Worm (Caenorhabditis elegans) whole organism, late embryonic: ENCODE measurements around the gene F44E2.8.
A peak's percentile ranks its signal among the peaks of the same experiment; 100 is the strongest.

Experiments used
- C08G9.2 ChIP-seq: sonication (generic microtip); optimal IDR thresholded peaks from 2 replicates; lab custom pipeline; 2016; ENCODE audit warnings: mild to moderate bottlenecking, missing genetic modification characterization, moderate library complexity, missing compliant biosample characterization
- K09A11.1 ChIP-seq: sonication (generic microtip); optimal IDR thresholded peaks from 2 replicates; lab custom pipeline; 2017; ENCODE audit warnings: antibody characterized with exemption, mild to moderate bottlenecking, missing genetic modification characterization, missing compliant biosample characterization; ENCODE audit not compliant: insufficient read depth
- T23F11.4 ChIP-seq: fragments of 200-800 bp; sonication (Bioruptor generic); optimal IDR thresholded peaks from 2 replicates; lab custom pipeline; 2018; ENCODE audit warnings: mild to moderate bottlenecking, missing genetic modification characterization, missing compliant biosample characterization
- Y22D7AL.16 ChIP-seq: sonication (generic microtip); optimal IDR thresholded peaks from 2 replicates; lab custom pipeline; 2016; ENCODE audit warnings: missing genetic modification characterization, missing compliant biosample characterization
- ama-1 ChIP-seq: fragments of 150-350 bp; optimal IDR thresholded peaks from 2 replicates; lab custom pipeline; 2014
- ceh-14 ChIP-seq: sonication (generic microtip); optimal IDR thresholded peaks from 2 replicates; lab custom pipeline; 2016; ENCODE audit warnings: missing genotype, missing genetic modification characterization, missing compliant biosample characterization
- ceh-18 ChIP-seq: sonication (generic microtip); optimal IDR thresholded peaks from 2 replicates; lab custom pipeline; 2016; ENCODE audit warnings: missing genetic modification characterization, missing compliant biosample characterization
- ceh-19 ChIP-seq: fragments of 200-800 bp; sonication (Bioruptor generic); optimal IDR thresholded peaks from 2 replicates; lab custom pipeline; 2018; ENCODE audit warnings: mild to moderate bottlenecking, missing genetic modification characterization, missing compliant biosample characterization
- ceh-2 ChIP-seq: sonication (generic microtip); optimal IDR thresholded peaks from 2 replicates; lab custom pipeline; 2016; ENCODE audit warnings: missing genotype, missing genetic modification characterization, missing compliant biosample characterization
- ceh-22 ChIP-seq: sonication (generic microtip); optimal IDR thresholded peaks from 2 replicates; lab custom pipeline; 2017; ENCODE audit warnings: missing biosample characterization, missing genetic modification characterization
- ceh-24 ChIP-seq: sonication (generic microtip); optimal IDR thresholded peaks from 2 replicates; lab custom pipeline; 2016; ENCODE audit warnings: mild to moderate bottlenecking, missing genetic modification characterization, missing compliant biosample characterization
- ceh-31 ChIP-seq: sonication (generic microtip); optimal IDR thresholded peaks from 2 replicates; lab custom pipeline; 2016; ENCODE audit warnings: missing genetic modification characterization, missing compliant biosample characterization
- ceh-48 ChIP-seq: sonication (generic microtip); optimal IDR thresholded peaks from 2 replicates; lab custom pipeline; 2016; ENCODE audit warnings: missing genetic modification characterization, inconsistent platforms, missing compliant biosample characterization
- ceh-6 ChIP-seq: fragments of 200-800 bp; sonication (Bioruptor generic); optimal IDR thresholded peaks from 2 replicates; lab custom pipeline; 2018; ENCODE audit warnings: mild to moderate bottlenecking, missing genetic modification characterization, missing compliant biosample characterization
- ceh-9 ChIP-seq: sonication (generic microtip); optimal IDR thresholded peaks from 2 replicates; lab custom pipeline; 2016; ENCODE audit warnings: mild to moderate bottlenecking, missing genetic modification characterization, inconsistent platforms, missing compliant biosample characterization
- che-1 ChIP-seq: sonication (generic microtip); optimal IDR thresholded peaks from 2 replicates; lab custom pipeline; 2016; ENCODE audit warnings: mild to moderate bottlenecking, missing genetic modification characterization, missing compliant biosample characterization
- dmd-4 ChIP-seq: sonication (generic microtip); optimal IDR thresholded peaks from 2 replicates; lab custom pipeline; 2016; ENCODE audit warnings: borderline replicate concordance, missing genetic modification characterization, missing compliant biosample characterization
- dve-1 ChIP-seq: sonication (generic microtip); optimal IDR thresholded peaks from 2 replicates; lab custom pipeline; 2017; ENCODE audit warnings: antibody characterized with exemption, mild to moderate bottlenecking, missing genetic modification characterization, missing compliant biosample characterization
- elt-2 ChIP-seq: sonication (generic microtip); optimal IDR thresholded peaks from 2 replicates; lab custom pipeline; 2016; ENCODE audit warnings: missing genetic modification reagents, missing genetic modification characterization, missing compliant biosample characterization
- elt-4 ChIP-seq: sonication (generic microtip); optimal IDR thresholded peaks from 2 replicates; lab custom pipeline; 2016; ENCODE audit warnings: missing genetic modification characterization, missing compliant biosample characterization
- eyg-1 ChIP-seq: sonication (generic microtip); optimal IDR thresholded peaks from 2 replicates; lab custom pipeline; 2016; ENCODE audit warnings: missing genotype, missing genetic modification characterization, missing compliant biosample characterization
- fax-1 ChIP-seq: sonication (generic microtip); optimal IDR thresholded peaks from 2 replicates; lab custom pipeline; 2016; ENCODE audit warnings: missing genotype, missing genetic modification characterization, missing compliant biosample characterization
- fkh-10 ChIP-seq: fragments of 150-350 bp; optimal IDR thresholded peaks from 2 replicates; lab custom pipeline; 2014; ENCODE audit warnings: missing biosample characterization, missing genetic modification reagents, missing genetic modification characterization
- fkh-6 ChIP-seq: sonication (generic microtip); optimal IDR thresholded peaks from 2 replicates; lab custom pipeline; 2016; ENCODE audit warnings: missing genetic modification characterization, missing compliant biosample characterization
- gmeb-2 ChIP-seq: sonication (generic microtip); optimal IDR thresholded peaks from 2 replicates; lab custom pipeline; 2016; ENCODE audit warnings: missing genetic modification characterization, inconsistent platforms, missing compliant biosample characterization
- hlh-13 ChIP-seq: fragments of 200-800 bp; sonication (Bioruptor generic); optimal IDR thresholded peaks from 2 replicates; lab custom pipeline; 2018; ENCODE audit warnings: mild to moderate bottlenecking, missing genetic modification characterization, missing compliant biosample characterization
- hlh-6 ChIP-seq: sonication (generic microtip); optimal IDR thresholded peaks from 2 replicates; lab custom pipeline; 2016; ENCODE audit warnings: missing genotype, missing genetic modification characterization, missing compliant biosample characterization
- hlh-8 ChIP-seq: sonication (generic microtip); optimal IDR thresholded peaks from 2 replicates; lab custom pipeline; 2016; ENCODE audit warnings: missing genotype, missing genetic modification characterization, missing compliant biosample characterization
- lin-11 ChIP-seq: fragments of 200-800 bp; sonication (Bioruptor generic); optimal IDR thresholded peaks from 2 replicates; lab custom pipeline; 2018; ENCODE audit warnings: mild to moderate bottlenecking, missing genetic modification characterization, missing compliant biosample characterization
- madf-2 ChIP-seq: sonication (generic microtip); optimal IDR thresholded peaks from 2 replicates; lab custom pipeline; 2017; ENCODE audit warnings: missing genetic modification characterization, missing compliant biosample characterization
- nhr-11 ChIP-seq: fragments of 150-350 bp; optimal IDR thresholded peaks from 2 replicates; lab custom pipeline; 2014; ENCODE audit warnings: missing biosample characterization, missing genetic modification characterization
- nhr-232 ChIP-seq: sonication (generic microtip); optimal IDR thresholded peaks from 2 replicates; lab custom pipeline; 2016; ENCODE audit warnings: missing genetic modification characterization, missing compliant biosample characterization
- npax-4 ChIP-seq: sonication (generic microtip); optimal IDR thresholded peaks from 2 replicates; lab custom pipeline; 2016; ENCODE audit warnings: missing genetic modification characterization, missing compliant biosample characterization
- odd-2 ChIP-seq: sonication (generic microtip); optimal IDR thresholded peaks from 2 replicates; lab custom pipeline; 2017; ENCODE audit warnings: antibody characterized with exemption, mild to moderate bottlenecking, missing genetic modification characterization, missing compliant biosample characterization
- pag-3 ChIP-seq: sonication (generic microtip); optimal IDR thresholded peaks from 2 replicates; lab custom pipeline; 2016; ENCODE audit warnings: missing compliant biosample characterization, missing genetic modification characterization, borderline replicate concordance
- pax-1 ChIP-seq: fragments of 150-350 bp; optimal IDR thresholded peaks from 2 replicates; lab custom pipeline; 2014; ENCODE audit warnings: missing biosample characterization, missing genetic modification characterization
- pha-2 ChIP-seq: sonication (generic microtip); optimal IDR thresholded peaks from 2 replicates; lab custom pipeline; 2017; ENCODE audit warnings: mild to moderate bottlenecking, missing genetic modification characterization, missing compliant biosample characterization
- pha-4 ChIP-seq: fragments of 150-350 bp; optimal IDR thresholded peaks from 2 replicates; lab custom pipeline; 2018; ENCODE audit warnings: missing biosample characterization, missing genetic modification reagents, missing genetic modification characterization
- pros-1 ChIP-seq: fragments of 150-350 bp; optimal IDR thresholded peaks from 2 replicates; lab custom pipeline; 2014; ENCODE audit warnings: missing biosample characterization, missing genetic modification reagents, missing genetic modification characterization
- ref-2 ChIP-seq: sonication (generic microtip); optimal IDR thresholded peaks from 2 replicates; lab custom pipeline; 2016; ENCODE audit warnings: missing genetic modification characterization, missing compliant biosample characterization
- rnt-1 ChIP-seq: sonication (generic microtip); optimal IDR thresholded peaks from 2 replicates; lab custom pipeline; 2016; ENCODE audit warnings: missing genetic modification characterization, missing compliant biosample characterization
- sdc-2 ChIP-seq: sonication (generic microtip); optimal IDR thresholded peaks from 2 replicates; lab custom pipeline; 2016; ENCODE audit warnings: missing genotype, missing genetic modification characterization, missing compliant biosample characterization
- sox-2 ChIP-seq: fragments of 200-800 bp; sonication (Bioruptor generic); IDR thresholded peaks from 2 replicates; pipeline ENCODE4 v1.3.6; 2022; ENCODE audit warnings: missing genetic modification reagents, missing genetic modification characterization, missing compliant biosample characterization
- sox-4 ChIP-seq: sonication (generic microtip); optimal IDR thresholded peaks from 2 replicates; lab custom pipeline; 2017; ENCODE audit warnings: mild to moderate bottlenecking, missing genetic modification characterization, inconsistent platforms, missing compliant biosample characterization
- syd-9 ChIP-seq: sonication (generic microtip); optimal IDR thresholded peaks from 2 replicates; lab custom pipeline; 2016; ENCODE audit warnings: mild to moderate bottlenecking, missing genetic modification characterization, moderate library complexity, missing compliant biosample characterization
- unc-3 ChIP-seq, 2 experiments: fragments of 200-800 bp in 1 of 2; sonication (Bioruptor generic) in 1 of 2; sonication (generic microtip) in 1 of 2; conservative IDR thresholded peaks in 1 of 2; optimal IDR thresholded peaks in 1 of 2; 2 replicates each; pipeline versions ENCODE4 v1.3.6 to Lab custom; 2016 to 2022; ENCODE audit warnings: missing compliant biosample characterization in 2 of 2, missing genetic modification characterization in 2 of 2, missing genetic modification reagents in 1 of 2
- unc-42 ChIP-seq: sonication (generic microtip); optimal IDR thresholded peaks from 2 replicates; lab custom pipeline; 2016; ENCODE audit warnings: missing genotype, missing genetic modification characterization, missing compliant biosample characterization
- unc-55 ChIP-seq: sonication (generic microtip); optimal IDR thresholded peaks from 2 replicates; lab custom pipeline; 2017; ENCODE audit warnings: missing biosample characterization, missing genetic modification reagents, missing genetic modification characterization
- zip-5 ChIP-seq: sonication (generic microtip); optimal IDR thresholded peaks from 2 replicates; lab custom pipeline; 2016; ENCODE audit warnings: missing genetic modification characterization, missing compliant biosample characterization
- ztf-16 ChIP-seq: sonication (generic microtip); optimal IDR thresholded peaks from 2 replicates; lab custom pipeline; 2017; ENCODE audit warnings: missing genetic modification characterization, missing compliant biosample characterization

F44E2.8 gene

DNA sequence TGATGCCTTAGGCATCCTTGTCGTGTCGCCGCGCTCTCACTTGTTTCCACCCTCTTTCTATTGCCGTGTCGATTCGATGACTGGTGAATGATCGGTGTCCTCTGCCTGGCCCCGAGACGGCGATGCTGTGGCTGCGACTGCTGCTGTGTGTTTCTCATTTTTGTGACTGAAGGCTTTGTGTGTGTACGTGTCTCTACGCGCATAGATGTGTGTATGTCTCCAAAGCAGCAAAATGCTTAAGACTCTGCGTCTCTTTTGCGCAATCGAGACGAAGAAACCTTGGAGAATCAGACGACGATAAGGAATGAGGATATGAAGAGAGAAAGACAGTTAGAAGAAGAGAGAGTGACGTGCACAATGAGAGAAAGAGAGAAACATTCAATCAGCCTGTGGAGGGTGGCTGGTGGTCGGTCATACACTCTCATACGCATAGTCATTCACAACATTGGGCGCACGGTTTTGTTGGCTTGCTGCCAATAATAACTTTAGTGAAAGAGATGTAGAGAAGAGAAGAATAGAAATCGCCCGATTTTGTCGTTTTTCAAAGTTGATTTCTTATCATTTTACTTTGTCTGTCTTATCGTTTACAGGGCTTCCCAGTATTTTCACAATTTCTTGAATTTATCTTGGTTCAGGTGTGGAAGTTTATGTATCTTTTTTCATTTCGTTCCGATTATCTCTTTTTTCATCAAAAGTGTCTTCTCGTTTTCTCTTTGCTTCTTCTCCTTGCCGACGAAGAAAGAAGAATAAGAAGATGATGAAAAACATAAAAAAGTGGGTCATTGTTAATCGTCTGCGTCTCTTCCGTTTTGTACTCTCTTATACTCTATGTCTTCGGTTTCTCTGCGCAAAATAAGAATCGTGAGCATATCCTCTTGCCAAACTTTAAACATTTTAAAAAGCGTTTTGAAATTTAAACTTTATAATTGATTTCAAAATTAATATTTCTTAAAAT, 47.5 kb downstream of the F44E2.8 start:
- peak; percentile 100 for TF ChIP-seq pros-1 (tag; lab: Kevin White, UChicago)
- TF ChIP-seq fkh-6 (tag; lab: Kevin White, UChicago) = no peak
- TF ChIP-seq hlh-13 = no peak
- TF ChIP-seq fkh-10 (GFP tag; lab: Kevin White, UChicago) = peak; percentile 20
- peak; percentile 99 for TF ChIP-seq unc-55 (GFP tag; lab: Kevin White, UChicago)
- TF ChIP-seq ceh-24 (tag; lab: Kevin White, UChicago) = no peak
- TF ChIP-seq odd-2 = no peak
- TF ChIP-seq dve-1 (tag; lab: Kevin White, UChicago) = peak; percentile 98
- TF ChIP-seq rnt-1 (tag; lab: Kevin White, UChicago) = peak; percentile 95
- no peak for TF ChIP-seq npax-4 (tag; lab: Kevin White, UChicago)
- no peak for TF ChIP-seq pha-4 (tag; lab: Kevin White, UChicago)
- no peak for TF ChIP-seq pag-3
- peak; percentile 50 for TF ChIP-seq zip-5
- peak; percentile 89 for TF ChIP-seq syd-9 (tag; lab: Kevin White, UChicago)
- TF ChIP-seq sox-4 = no peak
- no peak for TF ChIP-seq Y22D7AL.16 (tag; lab: Kevin White, UChicago)
- TF ChIP-seq ceh-2 (tag; lab: Kevin White, UChicago) = peak; percentile 66
- peak; percentile 67 for TF ChIP-seq sdc-2 (tag; lab: Kevin White, UChicago)
- TF ChIP-seq sox-2 = 0 out of 2 replicates have a peak, but pooled peaks have one; percentile 3
- TF ChIP-seq ceh-19 (GFP tag; lab: Kevin White, UChicago) = no peak
- TF ChIP-seq eyg-1 (tag; lab: Kevin White, UChicago) = peak; percentile 32
- TF ChIP-seq fax-1 (tag; lab: Kevin White, UChicago) = peak; percentile 26
- no peak for TF ChIP-seq ceh-9 (tag; lab: Kevin White, UChicago)
- TF ChIP-seq unc-42 (tag; lab: Kevin White, UChicago) = peak; percentile 84
- peak; percentile 95 for TF ChIP-seq pax-1 (tag; lab: Kevin White, UChicago)
- TF ChIP-seq elt-2 (tag; lab: Kevin White, UChicago) = peak; percentile 56
- no peak for TF ChIP-seq lin-11
- TF ChIP-seq gmeb-2 = no peak
- peak; percentile 63 for TF ChIP-seq pha-2
- TF ChIP-seq nhr-11 (tag; lab: Kevin White, UChicago) = no peak
- no peak for TF ChIP-seq nhr-232
- peak; percentile 32 for TF ChIP-seq ceh-22
- TF ChIP-seq ztf-16 (tag; lab: Kevin White, UChicago) = peak; percentile 8
- TF ChIP-seq unc-3 (GFP tag; conservative IDR thresholded peaks at IDR 0.05; lab: Robert Waterston, UW) = no peak
- TF ChIP-seq unc-3 (tag; optimal IDR thresholded peaks at IDR 0.05; lab: Kevin White, UChicago) = no peak
- peak; percentile 45 for TF ChIP-seq che-1 (tag; lab: Kevin White, UChicago)
- TF ChIP-seq ceh-31 = peak; percentile 97
- no peak for TF ChIP-seq ceh-6 (GFP tag; lab: Kevin White, UChicago)
- peak; percentile 99 for TF ChIP-seq ceh-18 (tag; lab: Kevin White, UChicago)
- TF ChIP-seq hlh-8 (tag; lab: Kevin White, UChicago) = peak; percentile 78
- no peak for TF ChIP-seq madf-2 (tag; lab: Kevin White, UChicago)
- TF ChIP-seq K09A11.1 (tag; lab: Kevin White, UChicago) = peak; percentile 81
- no peak for TF ChIP-seq T23F11.4
- peak; percentile 64 for TF ChIP-seq hlh-6 (tag; lab: Kevin White, UChicago)
- TF ChIP-seq ceh-14 = peak; percentile 72
- TF ChIP-seq dmd-4 (tag; lab: Kevin White, UChicago) = peak; percentile 64
- TF ChIP-seq ceh-48 = no peak
- TF ChIP-seq C08G9.2 (tag; lab: Kevin White, UChicago) = peak; percentile 58
- peak; percentile 93 for TF ChIP-seq ref-2
- no peak for TF ChIP-seq elt-4 (tag; lab: Kevin White, UChicago)
- peak; percentile 91 for TF ChIP-seq ama-1 (lab: Kevin White, UChicago)
